In genomic region chr3R:20282103-20282502, dm6 we compare ENCODE assay signal across 3 fruit fly cellular contexts.
TF ChIP-seq lines count a peak whose summit lies in the region.

No protein-coding gene starts in this region.

TF ChIP-seq in whole organism, adult, 20 proteins besides CTCF, POLR2A, EP300 and RAD21:
- TF ChIP-seq Crg-1 (GFP tag; optimal IDR thresholded peaks at IDR 0.05; lab: Kevin White, UChicago) (no peak), tj (GFP tag; optimal IDR thresholded peaks at IDR 0.05; lab: Kevin White, UChicago) (peak; percentile 16)

TF ChIP-seq in whole organism, prepupa, 60 proteins besides CTCF, POLR2A, EP300 and RAD21 (continues in another document):
- TF ChIP-seq esn (GFP tag; optimal IDR thresholded peaks at IDR 0.05; lab: Kevin White, UChicago) (peak; percentile 27), svp (GFP tag; lab: Kevin White, UChicago) (peak; percentile 73), CG34406 (GFP tag; optimal IDR thresholded peaks at IDR 0.05; lab: Kevin White, UChicago) (peak; percentile 5), Eip93F (GFP tag; optimal IDR thresholded peaks at IDR 0.05; lab: Kevin White, UChicago) (no peak), Gug (GFP tag; IDR thresholded peaks at IDR 0.05; lab: Robert Waterston, UW) (no peak), CG10631 (GFP tag; optimal IDR thresholded peaks at IDR 0.05; lab: Kevin White, UChicago) (peak; percentile 60), CG6808 (GFP tag; optimal IDR thresholded peaks at IDR 0.05; lab: Kevin White, UChicago) (peak; percentile 28), Sox15 (GFP tag; optimal IDR thresholded peaks at IDR 0.05; lab: Kevin White, UChicago) (peak; percentile 17), CG6854 (GFP tag; optimal IDR thresholded peaks at IDR 0.05; lab: Kevin White, UChicago) (no peak), CG6792 (GFP tag; optimal IDR thresholded peaks at IDR 0.05; lab: Kevin White, UChicago) (peak; percentile 7), acj6 (GFP tag; optimal IDR thresholded peaks at IDR 0.05; lab: Kevin White, UChicago) (peak; percentile 41), pdm3 (GFP tag; optimal IDR thresholded peaks at IDR 0.05; lab: Kevin White, UChicago) (no peak), OdsH (GFP tag; optimal IDR thresholded peaks at IDR 0.05; lab: Kevin White, UChicago) (peak; percentile 28), CG31627 (GFP tag; optimal IDR thresholded peaks at IDR 0.05; lab: Kevin White, UChicago) (peak; percentile 4), CG3032 (tag; optimal IDR thresholded peaks at IDR 0.05; lab: Kevin White, UChicago) (peak; percentile 31), Hr38 (GFP tag; optimal IDR thresholded peaks at IDR 0.05; lab: Kevin White, UChicago) (no peak), CG8632 (GFP tag; optimal IDR thresholded peaks at IDR 0.05; lab: Kevin White, UChicago) (no peak), Lpt (GFP tag; optimal IDR thresholded peaks at IDR 0.05; lab: Kevin White, UChicago) (no peak), Smox (GFP tag; optimal IDR thresholded peaks at IDR 0.05; lab: Kevin White, UChicago) (peak; percentile 6), dsx (GFP tag; optimal IDR thresholded peaks at IDR 0.05; lab: Kevin White, UChicago; ENCODE audit: poor library complexity, severe bottlenecking) (no peak), CG32006 (GFP tag; optimal IDR thresholded peaks at IDR 0.05; lab: Kevin White, UChicago) (peak; percentile 70), net (GFP tag; optimal IDR thresholded peaks at IDR 0.05; lab: Kevin White, UChicago) (peak; percentile 12), CG11902 (GFP tag; optimal IDR thresholded peaks at IDR 0.05; lab: Kevin White, UChicago) (no peak), ss (GFP tag; optimal IDR thresholded peaks at IDR 0.05; lab: Kevin White, UChicago) (no peak), CG11294 (GFP tag; IDR thresholded peaks at IDR 0.05; lab: Robert Waterston, UW) (no peak), CG11762 (GFP tag; optimal IDR thresholded peaks at IDR 0.05; lab: Kevin White, UChicago; ENCODE audit: insufficient read depth) (no peak), vri (GFP tag; optimal IDR thresholded peaks at IDR 0.05; lab: Kevin White, UChicago) (no peak), spab (GFP tag; optimal IDR thresholded peaks at IDR 0.05; lab: Kevin White, UChicago) (peak; percentile 35), lz (GFP tag; optimal IDR thresholded peaks at IDR 0.05; lab: Kevin White, UChicago) (no peak), CG7368 (GFP tag; optimal IDR thresholded peaks at IDR 0.05; lab: Kevin White, UChicago) (no peak), fkh (GFP tag; optimal IDR thresholded peaks at IDR 0.05; lab: Kevin White, UChicago) (no peak), dac (GFP tag; optimal IDR thresholded peaks at IDR 0.05; lab: Kevin White, UChicago) (no peak), Eip75B (GFP tag; optimal IDR thresholded peaks at IDR 0.05; lab: Kevin White, UChicago) (no peak), Met (GFP tag; optimal IDR thresholded peaks at IDR 0.05; lab: Kevin White, UChicago) (peak; percentile 19), CG15336 (GFP tag; IDR thresholded peaks at IDR 0.05; lab: Robert Waterston, UW) (peak; percentile 23; the same call in 1 of the 2 replicates), Eip78C (GFP tag; lab: Kevin White, UChicago) (peak; percentile 84), CG9139 (GFP tag; optimal IDR thresholded peaks at IDR 0.05; lab: Kevin White, UChicago) (no peak), CG1621 (tag; optimal IDR thresholded peaks at IDR 0.05; lab: Kevin White, UChicago) (no peak), fd59A (GFP tag; optimal IDR thresholded peaks at IDR 0.05; lab: Kevin White, UChicago) (peak; percentile 26), Ets21C (GFP tag; optimal IDR thresholded peaks at IDR 0.05; lab: Kevin White, UChicago) (no peak), CG6276 (GFP tag; optimal IDR thresholded peaks at IDR 0.05; lab: Kevin White, UChicago) (peak; percentile 12), CG6163 (GFP tag; IDR thresholded peaks at IDR 0.05; lab: Robert Waterston, UW) (no peak), topi (GFP tag; optimal IDR thresholded peaks at IDR 0.05; lab: Kevin White, UChicago) (no peak), Sox14 (GFP tag; optimal IDR thresholded peaks at IDR 0.05; lab: Kevin White, UChicago) (peak; percentile 2), eg (GFP tag; IDR thresholded peaks at IDR 0.05; lab: Robert Waterston, UW) (no peak), Hr4 (GFP tag; optimal IDR thresholded peaks at IDR 0.05; lab: Kevin White, UChicago) (peak; percentile 9)

TF ChIP-seq in whole organism, pupa, 21 proteins besides CTCF, POLR2A, EP300 and RAD21:
- TF ChIP-seq CG34367 (tag; optimal IDR thresholded peaks at IDR 0.05; lab: Kevin White, UChicago) (peak; percentile 17), CG8301 (tag; optimal IDR thresholded peaks at IDR 0.05; lab: Kevin White, UChicago) (peak; percentile 49), CG15710 (tag; optimal IDR thresholded peaks at IDR 0.05; lab: Kevin White, UChicago) (peak; percentile 44), CG12605 (GFP tag; IDR thresholded peaks at IDR 0.05; lab: Robert Waterston, UW) (no peak), CG8159 (tag; optimal IDR thresholded peaks at IDR 0.05; lab: Kevin White, UChicago) (peak; percentile 66), Pif1B (GFP tag; optimal IDR thresholded peaks at IDR 0.05; lab: Kevin White, UChicago) (peak; percentile 29), CG9948 (tag; optimal IDR thresholded peaks at IDR 0.05; lab: Kevin White, UChicago) (peak; percentile 59), CG13204 (GFP tag; optimal IDR thresholded peaks at IDR 0.05; lab: Kevin White, UChicago) (no peak), Pif1A (GFP tag; optimal IDR thresholded peaks at IDR 0.05; lab: Kevin White, UChicago) (peak; percentile 28), CG10348 (GFP tag; IDR thresholded peaks at IDR 0.05; lab: Robert Waterston, UW) (no peak), D1 (tag; optimal IDR thresholded peaks at IDR 0.05; lab: Kevin White, UChicago) (no peak), Snoo (tag; optimal IDR thresholded peaks at IDR 0.05; lab: Kevin White, UChicago) (no peak), CG4496 (GFP tag; IDR thresholded peaks at IDR 0.05; lab: Robert Waterston, UW) (no peak), EcR (GFP tag; optimal IDR thresholded peaks at IDR 0.05; lab: Kevin White, UChicago) (no peak), CG32121 (GFP tag; IDR thresholded peaks at IDR 0.05; lab: Robert Waterston, UW) (no peak), Ets98B (GFP tag; IDR thresholded peaks at IDR 0.05; lab: Robert Waterston, UW) (no peak; the same call in 1 of the 2 replicates), CG14655 (GFP tag; optimal IDR thresholded peaks at IDR 0.05; lab: Kevin White, UChicago) (peak; percentile 66), fd96Ca (GFP tag; IDR thresholded peaks at IDR 0.05; lab: Robert Waterston, UW) (no peak), rn (GFP tag; IDR thresholded peaks at IDR 0.05; lab: Robert Waterston, UW) (no peak), gl (tag; optimal IDR thresholded peaks at IDR 0.05; lab: Kevin White, UChicago) (no peak), CG17806 (tag; optimal IDR thresholded peaks at IDR 0.05; lab: Kevin White, UChicago) (peak; percentile 43)
